Worm (Caenorhabditis elegans) whole organism, L4/young adult: Measurements from ENCODE around the gene rpl-10.

Source experiments
- W03F9.2 ChIP-seq: fragments of 150-350 bp; optimal IDR thresholded peaks from 2 replicates; lab custom pipeline; 2014; ENCODE audit warnings: missing biosample characterization, missing genetic modification characterization
- dao-5 ChIP-seq: sonication (generic microtip); optimal IDR thresholded peaks from 2 replicates; lab custom pipeline; 2016; ENCODE audit warnings: missing genotype, missing genetic modification characterization, moderate library complexity, missing compliant biosample characterization
- him-1 ChIP-seq: sonication (generic microtip); optimal IDR thresholded peaks from 2 replicates; lab custom pipeline; 2016; ENCODE audit warnings: missing genotype, missing genetic modification reagents, missing genetic modification characterization, missing compliant biosample characterization

DNA sequence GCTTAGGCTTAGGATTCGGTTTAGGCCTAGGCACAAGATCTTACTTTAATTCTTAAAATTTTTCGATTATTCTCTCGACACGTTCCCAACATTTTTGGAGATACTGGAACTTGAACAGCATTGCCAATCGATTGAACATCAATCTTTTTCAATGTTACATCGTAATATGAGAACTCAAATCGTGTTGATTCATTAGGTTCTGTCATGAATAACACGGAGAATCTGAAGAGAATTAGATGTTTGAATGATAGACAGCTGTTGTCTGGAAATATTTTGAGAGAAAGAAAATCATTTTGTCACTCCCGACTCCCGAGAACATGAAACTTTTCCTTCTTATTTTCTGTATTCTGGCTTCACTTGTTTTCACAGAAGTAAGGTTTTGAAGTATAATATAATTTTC is 25.6 kb downstream of the rpl-10 start, which contains the start of gene T05C12.15:
- TF ChIP-seq dao-5 (tag; lab: Kevin White, UChicago) (no peak), him-1 (tag; lab: Kevin White, UChicago) (no peak), W03F9.2 (tag; lab: Kevin White, UChicago) (no peak)
